Worm (Caenorhabditis elegans) whole organism, late embryonic: ENCODE measurements around the gene srz-95.
"Not testable (repeated sequence)": the region's sequence is repeated elsewhere in the genome, so short reads cannot be mapped to it uniquely, and the experiment has no call there.

ENCODE experiments used
- ahr-1 ChIP-seq: sonication (generic microtip); optimal IDR thresholded peaks from 2 replicates; lab custom pipeline; 2016; ENCODE audit warnings: missing genetic modification characterization, missing compliant biosample characterization
- ceh-9 ChIP-seq: sonication (generic microtip); optimal IDR thresholded peaks from 2 replicates; lab custom pipeline; 2016; ENCODE audit warnings: mild to moderate bottlenecking, missing genetic modification characterization, inconsistent platforms, missing compliant biosample characterization
- ets-4 ChIP-seq: sonication (generic microtip); optimal IDR thresholded peaks from 2 replicates; lab custom pipeline; 2016; ENCODE audit warnings: missing genetic modification characterization, missing compliant biosample characterization
- nfya-1 ChIP-seq: sonication (generic microtip); optimal IDR thresholded peaks from 2 replicates; lab custom pipeline; 2017; ENCODE audit warnings: missing genetic modification characterization, mild to moderate bottlenecking, missing compliant biosample characterization, antibody characterized with exemption, moderate library complexity
- syd-9 ChIP-seq: sonication (generic microtip); optimal IDR thresholded peaks from 2 replicates; lab custom pipeline; 2016; ENCODE audit warnings: mild to moderate bottlenecking, missing genetic modification characterization, moderate library complexity, missing compliant biosample characterization
- unc-3 ChIP-seq, 2 experiments: fragments of 200-800 bp in 1 of 2; sonication (Bioruptor generic) in 1 of 2; sonication (generic microtip) in 1 of 2; conservative IDR thresholded peaks in 1 of 2; optimal IDR thresholded peaks in 1 of 2; 2 replicates each; pipeline versions ENCODE4 v1.3.6 to Lab custom; 2016 to 2022; ENCODE audit warnings: missing compliant biosample characterization in 2 of 2, missing genetic modification characterization in 2 of 2, missing genetic modification reagents in 1 of 2

DNA sequence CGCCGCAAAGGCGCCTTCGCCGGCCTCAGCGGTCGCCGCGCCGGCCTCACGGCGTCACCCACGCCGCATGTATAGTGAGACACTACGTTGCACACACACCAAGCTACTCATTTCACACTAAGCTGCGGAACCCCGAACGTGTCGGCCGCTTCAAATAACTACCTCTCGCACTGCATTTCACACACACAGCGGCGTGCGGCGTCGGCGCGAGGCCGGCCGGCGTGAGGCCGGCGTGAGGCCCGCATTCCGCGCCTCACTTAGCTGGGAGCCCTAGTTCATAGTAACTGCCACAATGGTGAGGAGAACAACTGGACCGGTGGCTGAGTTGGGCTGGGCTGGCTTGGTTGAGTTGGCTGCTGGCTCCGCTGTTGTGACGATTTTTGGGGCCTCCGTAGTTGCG is 30.3 kb downstream of the srz-95 start:
- TF ChIP-seq nfya-1; ceh-9; unc-3 (GFP tag; conservative IDR thresholded peaks at IDR 0.05; lab: Robert Waterston, UW); unc-3 (tag; optimal IDR thresholded peaks at IDR 0.05; lab: Kevin White, UChicago); ets-4 (tag; lab: Kevin White, UChicago); ahr-1; syd-9: not testable (repeated sequence)
